Fruit fly (Drosophila melanogaster) whole organism: ENCODE data around the gene nej.

Source experiments
- CG8478 ChIP-seq: fragments of >200 bp; optimal IDR thresholded peaks from 2 replicates; lab custom pipeline; 2018; ENCODE audit warnings: inconsistent platforms
- Dll ChIP-seq: fragments of >200 bp; optimal IDR thresholded peaks from 2 replicates; lab custom pipeline; 2017
- EcR ChIP-seq, 2 experiments: fragments of >200 bp; optimal IDR thresholded peaks; 2 replicates each; lab custom pipeline; 2017; ENCODE audit warnings: missing biosample characterization in 2 of 2, missing genetic modification characterization in 2 of 2, missing genetic modification reagents in 2 of 2
- pan ChIP-seq: fragments of >200 bp; optimal IDR thresholded peaks from 2 replicates; lab custom pipeline; 2017
- psq ChIP-seq: fragments of >200 bp; optimal IDR thresholded peaks from 2 replicates; lab custom pipeline; 2017
- usp ChIP-seq: fragments of >200 bp; optimal IDR thresholded peaks from 2 replicates; lab custom pipeline; 2017; ENCODE audit warnings: missing biosample characterization, missing genetic modification characterization, mixed read lengths

nej gene

DNA sequence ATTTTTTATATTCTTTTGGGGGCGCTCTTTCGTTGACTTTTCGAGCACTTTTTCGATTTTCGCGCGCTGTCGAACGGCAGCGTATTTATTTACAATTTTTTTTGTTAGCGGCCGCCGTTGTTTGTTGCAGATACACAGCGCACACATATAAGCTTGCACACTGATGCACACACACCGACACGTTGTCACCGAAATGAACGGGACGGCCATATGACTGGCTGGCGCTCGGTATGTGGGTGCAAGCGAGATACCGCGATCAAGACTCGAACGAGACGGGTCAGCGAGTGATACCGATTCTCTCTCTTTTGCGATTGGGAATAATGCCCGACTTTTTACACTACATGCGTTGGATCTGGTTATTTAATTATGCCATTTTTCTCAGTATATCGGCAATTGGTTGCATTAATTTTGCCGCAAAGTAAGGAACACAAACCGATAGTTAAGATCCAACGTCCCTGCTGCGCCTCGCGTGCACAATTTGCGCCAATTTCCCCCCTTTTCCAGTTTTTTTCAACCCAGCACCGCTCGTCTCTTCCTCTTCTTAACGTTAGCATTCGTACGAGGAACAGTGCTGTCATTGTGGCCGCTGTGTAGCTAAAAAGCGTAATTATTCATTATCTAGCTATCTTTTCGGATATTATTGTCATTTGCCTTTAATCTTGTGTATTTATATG is at the start of gene nej:
TSS of gene nej (minus strand) at position 521 of the 674 bp plus-strand sequence.
- no peak for TF ChIP-seq EcR (GFP tag; optimal IDR thresholded peaks at IDR 0.05; lab: Kevin White, UChicago)
- TF ChIP-seq Dll (lab: Kevin White, UChicago) = peak; percentile 41
- TF ChIP-seq CG8478 (lab: Kevin White, UChicago) = peak; percentile 93

DNA sequence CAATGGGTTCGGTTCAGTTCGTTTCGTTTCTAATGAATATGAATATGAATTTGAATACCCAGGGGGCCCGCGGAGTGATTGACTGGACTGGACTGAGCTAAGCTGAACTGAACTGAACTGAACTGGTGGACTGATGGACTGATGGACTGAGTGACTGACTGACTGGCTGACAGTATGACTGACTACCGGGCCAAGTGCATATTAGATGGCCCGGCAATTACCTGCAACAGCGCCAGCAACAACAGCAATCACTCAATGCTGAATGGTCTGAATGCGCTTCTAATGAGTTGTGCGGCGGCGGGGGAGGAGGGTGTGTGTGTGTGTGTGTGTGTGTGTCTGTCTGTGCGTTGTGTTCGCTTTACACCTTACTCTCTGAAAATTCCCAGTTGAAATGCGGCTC is 47.9 kb upstream of the nej start:
- TF ChIP-seq EcR (GFP tag; optimal IDR thresholded peaks at IDR 0.05; lab: Kevin White, UChicago) (no peak), Dll (lab: Kevin White, UChicago) (no peak), CG8478 (lab: Kevin White, UChicago) (no peak), pan (no peak), psq (no peak)

DNA sequence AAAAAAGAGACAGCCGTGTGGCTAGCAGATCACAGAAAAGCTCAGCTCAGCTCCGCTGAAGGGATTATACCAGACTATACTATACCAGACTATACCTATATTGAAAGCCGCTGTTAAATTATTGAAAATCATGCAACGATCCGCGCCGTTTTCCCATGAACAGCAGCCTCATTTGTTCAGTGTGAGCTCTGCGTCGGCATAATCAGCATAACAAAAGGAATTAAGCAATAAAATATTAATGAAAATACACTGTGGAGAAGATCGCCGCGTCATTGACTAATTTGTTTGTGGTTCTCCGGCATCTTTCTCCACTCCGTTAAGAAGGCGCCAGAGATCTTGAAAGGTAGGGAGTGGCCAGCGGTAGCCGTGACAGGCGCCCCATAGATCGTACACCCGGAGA is 46.3 kb upstream of the nej start:
- TF ChIP-seq Dll (lab: Kevin White, UChicago) (no peak), psq (no peak), CG8478 (lab: Kevin White, UChicago) (no peak)

DNA sequence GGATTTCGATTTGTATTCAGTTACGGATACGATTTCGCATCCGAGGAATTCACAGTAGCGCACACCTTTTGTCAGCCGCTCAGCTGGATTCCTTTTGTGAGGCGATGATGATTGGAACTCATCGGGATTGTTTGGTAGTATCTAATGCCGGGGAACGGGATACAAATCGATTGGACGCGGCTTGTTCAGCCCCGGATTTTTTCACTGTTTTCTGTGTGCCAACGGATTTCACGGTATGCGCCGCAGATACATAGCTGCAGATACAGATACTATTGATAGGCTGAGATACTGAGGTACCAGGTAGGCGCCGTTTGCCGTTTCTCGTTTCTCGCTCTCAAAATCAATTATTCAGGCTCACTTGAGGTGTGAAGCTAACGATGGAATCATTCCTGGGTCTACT is 44.6 kb upstream of the nej start:
- TF ChIP-seq CG8478 (lab: Kevin White, UChicago) = no peak
- TF ChIP-seq pan = no peak
- TF ChIP-seq usp = no peak
- TF ChIP-seq EcR (GFP tag; optimal IDR thresholded peaks at IDR 0.05; lab: Kevin White, UChicago) = no peak
- TF ChIP-seq Dll (lab: Kevin White, UChicago) = no peak
- no peak for TF ChIP-seq psq

DNA sequence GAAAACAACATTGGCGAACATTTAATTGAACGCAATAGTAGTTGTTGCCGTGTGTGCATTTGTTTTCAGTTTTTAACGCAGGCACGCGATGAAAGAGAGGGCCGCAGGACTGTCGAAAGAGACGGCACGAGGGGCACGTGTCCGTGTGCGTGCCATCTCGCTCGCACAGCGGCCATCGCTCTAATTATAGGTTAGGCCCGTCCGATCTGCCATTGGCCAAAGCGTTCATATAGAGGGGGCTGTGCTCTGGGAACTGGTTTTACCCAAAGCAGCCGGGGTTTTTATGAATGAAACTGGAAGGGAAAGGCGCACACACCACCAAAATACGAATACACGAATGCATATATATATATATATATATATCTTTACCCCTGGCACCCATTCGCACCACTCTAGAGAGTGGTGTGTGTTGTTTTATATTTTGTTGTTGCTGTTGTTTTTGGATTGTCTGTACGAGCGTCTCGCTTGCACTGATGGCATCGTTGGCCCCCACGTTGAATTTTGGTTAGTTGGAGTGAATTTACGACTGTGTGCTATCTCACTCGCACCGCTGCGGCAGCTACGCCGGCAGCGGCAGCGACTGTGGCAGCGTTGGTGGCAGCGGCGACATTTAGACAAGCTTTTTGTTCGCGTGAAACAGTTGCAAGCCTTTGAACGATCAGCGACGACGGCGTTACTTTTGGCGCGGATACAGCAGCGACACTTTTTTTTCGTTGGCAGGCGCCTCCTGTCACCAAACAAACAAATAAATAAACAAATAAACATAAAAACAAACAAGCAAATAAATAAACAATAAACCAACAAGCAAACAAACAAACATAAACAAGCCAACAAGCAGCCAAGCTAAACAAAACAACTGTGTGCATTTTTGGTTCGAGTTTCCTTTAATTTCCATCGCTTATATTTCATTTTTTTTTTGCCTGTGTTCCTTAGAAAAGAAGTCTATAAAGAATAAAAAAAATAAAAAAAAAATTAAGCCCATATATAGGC is 42.4 kb upstream of the nej start, which contains the start of gene Sp1:
TSS of gene Sp1 (plus strand) at position 636 of the 990 bp plus-strand sequence.
- peak; percentile 66 for TF ChIP-seq CG8478 (lab: Kevin White, UChicago)
- peak; percentile 67 for TF ChIP-seq Dll (lab: Kevin White, UChicago)
- TF ChIP-seq EcR (GFP tag; optimal IDR thresholded peaks at IDR 0.05; lab: Kevin White, UChicago) = no peak

DNA sequence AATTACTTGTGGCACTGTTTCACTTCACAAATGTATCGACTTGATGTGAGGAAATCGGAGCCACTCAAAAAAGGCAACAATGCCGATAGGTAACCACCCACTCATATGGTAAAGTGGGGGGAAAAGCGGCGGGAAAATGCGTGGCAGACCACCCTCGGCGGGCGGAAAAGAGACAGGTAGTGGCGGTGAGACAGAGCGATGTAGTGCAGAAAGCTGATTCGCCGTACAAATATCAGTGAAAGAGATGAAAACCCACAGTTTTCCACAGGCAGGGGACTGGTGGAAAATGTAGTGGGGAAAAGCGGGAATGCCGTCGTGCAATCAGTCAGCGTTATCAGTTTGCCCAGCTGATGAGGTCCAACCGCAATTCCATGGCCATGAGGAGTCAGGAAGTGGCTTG is 40.4 kb upstream of the nej start:
- TF ChIP-seq usp = no peak
- TF ChIP-seq psq = no peak
- TF ChIP-seq CG8478 (lab: Kevin White, UChicago) = no peak
- TF ChIP-seq pan = no peak
- no peak for TF ChIP-seq Dll (lab: Kevin White, UChicago)
- TF ChIP-seq EcR (GFP tag; optimal IDR thresholded peaks at IDR 0.05; lab: Kevin White, UChicago) = no peak

DNA sequence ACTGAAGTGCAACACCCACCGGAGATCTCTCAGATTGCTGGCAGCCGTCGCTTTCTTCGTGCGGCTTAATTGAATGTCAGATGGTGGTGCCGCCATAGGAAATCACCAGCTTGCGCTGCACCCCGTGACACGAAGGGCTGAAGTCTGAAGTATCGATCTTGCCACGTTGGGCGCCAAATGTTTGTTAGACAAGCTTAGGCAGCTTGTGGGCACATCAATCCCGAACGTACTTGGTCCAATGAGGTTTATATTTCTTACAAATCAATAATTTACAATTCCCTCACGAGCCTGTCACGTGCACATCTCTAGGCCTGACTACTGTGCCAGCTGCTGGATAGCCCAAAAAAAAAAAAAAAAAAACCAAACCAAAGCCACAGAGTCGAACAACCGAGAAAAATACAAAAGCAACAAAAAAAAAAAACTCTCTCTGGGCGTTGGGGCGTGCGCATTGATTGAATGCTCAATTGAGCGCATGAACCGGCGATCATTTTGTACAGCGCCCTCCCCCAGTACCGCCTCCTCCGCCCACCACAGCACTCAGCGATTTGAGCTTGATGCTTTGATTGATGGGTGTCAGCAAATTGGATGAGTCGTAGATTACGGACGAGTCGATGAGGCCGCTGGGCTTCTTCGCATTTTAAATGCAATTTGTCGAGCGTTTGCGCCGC is 21.1 kb upstream of the nej start:
- TF ChIP-seq pan (no peak), CG8478 (lab: Kevin White, UChicago) (no peak), psq (no peak), usp (no peak), Dll (lab: Kevin White, UChicago) (no peak), EcR (GFP tag; optimal IDR thresholded peaks at IDR 0.05; lab: Kevin White, UChicago) (no peak)

DNA sequence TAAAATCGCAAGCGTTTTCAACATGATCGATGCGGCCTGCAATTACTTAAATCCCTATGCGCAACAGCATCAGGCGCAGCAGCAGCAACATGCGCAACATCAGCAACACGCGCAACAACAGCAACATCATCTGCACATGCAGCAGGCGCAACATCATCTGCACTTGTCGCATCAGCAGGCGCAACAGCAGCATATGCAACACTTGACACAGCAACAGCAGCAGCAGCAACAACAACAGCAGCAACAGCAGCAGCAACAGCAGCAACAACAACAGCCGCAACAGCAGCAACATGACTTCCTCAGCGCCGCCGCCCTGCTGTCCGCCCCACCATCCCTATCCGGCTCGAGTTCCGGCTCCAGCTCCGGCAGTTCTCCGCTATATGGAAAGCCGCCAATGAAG is 7.8 kb upstream of the nej start:
- TF ChIP-seq CG8478 (lab: Kevin White, UChicago) (no peak), pan (no peak), psq (no peak), usp (no peak), EcR (GFP tag; optimal IDR thresholded peaks at IDR 0.05; lab: Kevin White, UChicago) (no peak), Dll (lab: Kevin White, UChicago) (no peak)

DNA sequence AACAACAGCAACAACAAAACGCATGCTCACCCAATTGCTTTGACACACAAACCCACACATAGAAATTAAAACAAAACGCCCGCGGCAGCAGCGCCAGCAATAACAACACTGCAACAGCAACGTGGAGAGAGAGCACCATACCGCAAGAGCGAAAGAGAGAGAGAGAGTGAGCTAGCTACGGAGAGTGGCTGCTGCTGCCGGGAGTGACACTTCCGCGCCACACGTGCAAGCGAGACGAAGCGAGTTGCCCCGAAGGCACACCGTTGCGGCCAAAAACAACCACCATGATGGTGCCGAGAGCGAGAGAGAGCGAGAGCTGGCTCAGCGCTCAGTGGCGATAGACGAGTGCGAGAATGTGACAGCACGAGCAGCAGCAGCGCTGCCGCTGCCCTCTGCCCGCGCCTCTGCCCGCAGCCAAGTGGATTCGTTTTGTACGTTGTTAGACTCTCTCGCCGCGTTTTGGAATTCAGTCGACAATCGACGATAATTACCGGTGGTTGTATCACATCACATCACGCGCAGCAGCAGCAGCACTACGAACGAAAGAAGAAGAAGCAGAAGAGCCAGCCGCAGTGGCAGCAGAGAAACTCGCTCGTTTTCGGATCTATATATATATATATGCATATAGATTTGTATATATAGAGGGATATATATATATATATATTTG is 7.0 kb upstream of the nej start, which contains the start of gene btd:
TSS of gene btd (plus strand) at position 467 of the 667 bp plus-strand sequence.
- peak; percentile 82 for TF ChIP-seq CG8478 (lab: Kevin White, UChicago)
- TF ChIP-seq psq = no peak
- TF ChIP-seq Dll (lab: Kevin White, UChicago) = peak; percentile 80

DNA sequence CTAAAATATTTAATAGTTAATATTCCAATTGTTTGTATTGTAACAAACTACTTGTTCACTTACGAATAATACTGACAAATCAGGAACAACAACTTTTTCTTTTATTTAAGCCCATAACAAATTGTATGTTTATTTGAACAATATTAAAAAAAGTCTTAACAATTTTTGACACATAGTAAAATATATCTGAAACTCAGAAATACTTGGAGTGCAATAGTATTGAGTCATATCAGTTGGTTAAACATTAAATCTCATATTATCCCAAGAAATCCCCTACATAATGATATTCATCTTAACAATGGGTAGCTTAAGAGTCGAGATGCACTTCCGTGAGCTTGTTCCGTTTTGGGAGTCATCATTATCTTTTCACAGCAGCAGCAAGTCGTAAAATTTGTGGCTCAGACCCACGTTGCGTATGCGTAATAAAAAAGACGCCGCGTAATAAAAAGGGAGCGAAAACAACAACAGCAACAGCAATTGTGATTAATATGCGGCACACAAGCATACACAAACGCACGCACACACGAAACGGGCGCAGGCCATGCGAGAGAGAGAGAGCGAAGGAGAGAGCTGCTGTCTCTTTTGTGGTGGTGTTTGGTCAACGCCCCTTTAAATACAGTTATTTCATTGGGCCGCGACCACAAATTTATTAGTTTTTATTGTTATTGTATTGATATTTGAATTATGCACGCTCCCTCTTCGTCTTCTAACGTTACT is 5.6 kb upstream of the nej start:
- no peak for TF ChIP-seq Dll (lab: Kevin White, UChicago)
- peak; percentile 55 for TF ChIP-seq pan

DNA sequence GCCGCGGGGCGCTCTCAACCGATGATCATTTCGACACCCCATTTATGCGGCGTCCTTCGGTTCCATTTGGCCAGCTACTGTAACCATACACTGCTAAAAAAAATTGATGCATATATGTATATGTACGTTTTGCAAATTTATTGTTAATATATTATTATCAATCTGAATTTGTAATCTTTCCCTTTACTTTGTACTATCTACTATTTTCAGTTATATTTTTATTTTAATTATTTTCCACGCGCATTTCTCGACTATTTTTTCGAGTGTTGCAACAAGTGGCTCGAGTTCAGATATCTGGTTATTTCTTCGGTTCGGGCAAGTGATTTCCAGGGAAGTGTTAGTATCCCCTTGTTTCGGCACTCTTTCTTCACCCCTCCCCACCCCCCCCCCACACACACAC is 2.3 kb upstream of the nej start:
- TF ChIP-seq Dll (lab: Kevin White, UChicago) = no peak
- TF ChIP-seq usp = no peak
- no peak for TF ChIP-seq pan
- no peak for TF ChIP-seq psq
- no peak for TF ChIP-seq CG8478 (lab: Kevin White, UChicago)
- no peak for TF ChIP-seq EcR (GFP tag; optimal IDR thresholded peaks at IDR 0.05; lab: Kevin White, UChicago)
